Worm (Caenorhabditis elegans) whole organism, L3 larva: ENCODE measurements around the gene K02C4.5.
A peak's percentile ranks its signal among the peaks of the same experiment; 100 is the strongest.

Experiments used
- R02D3.7 ChIP-seq: fragments of 150-350 bp; optimal IDR thresholded peaks from 2 replicates; lab custom pipeline; 2014; ENCODE audit warnings: missing biosample characterization, missing genetic modification characterization
- ZK546.5 ChIP-seq: sonication (generic microtip); optimal IDR thresholded peaks from 2 replicates; lab custom pipeline; 2017; ENCODE audit warnings: missing biosample characterization, missing genetic modification characterization
- aly-2 ChIP-seq: fragments of 150-350 bp; optimal IDR thresholded peaks from 2 replicates; lab custom pipeline; 2014; ENCODE audit warnings: missing biosample characterization, missing genetic modification characterization
- ama-1 ChIP-seq: fragments of 150-350 bp; optimal IDR thresholded peaks from 2 replicates; lab custom pipeline; 2018
- ceh-16 ChIP-seq: sonication (generic microtip); optimal IDR thresholded peaks from 2 replicates; lab custom pipeline; 2017; ENCODE audit warnings: missing biosample characterization, missing genetic modification characterization
- ceh-28 ChIP-seq: fragments of 150-350 bp; optimal IDR thresholded peaks from 2 replicates; lab custom pipeline; 2014; ENCODE audit warnings: missing biosample characterization, missing genetic modification reagents, missing genetic modification characterization
- ceh-82 ChIP-seq: fragments of 150-350 bp; optimal IDR thresholded peaks from 2 replicates; lab custom pipeline; 2014; ENCODE audit warnings: missing biosample characterization, missing genetic modification characterization
- ceh-9 ChIP-seq: sonication (generic microtip); optimal IDR thresholded peaks from 2 replicates; lab custom pipeline; 2018; ENCODE audit warnings: missing biosample characterization, missing genetic modification characterization
- daf-12 ChIP-seq: fragments of 150-350 bp; optimal IDR thresholded peaks from 2 replicates; lab custom pipeline; 2014; ENCODE audit warnings: missing biosample characterization, missing genetic modification reagents, missing genetic modification characterization
- egl-27 ChIP-seq: sonication (generic microtip); optimal IDR thresholded peaks from 4 replicates; lab custom pipeline; 2017; ENCODE audit warnings: missing biosample characterization, missing genetic modification reagents, missing genetic modification characterization
- egl-5 ChIP-seq: fragments of 150-350 bp; optimal IDR thresholded peaks from 2 replicates; lab custom pipeline; 2017; ENCODE audit warnings: missing biosample characterization, missing genetic modification reagents, missing genetic modification characterization, inconsistent platforms
- elt-1 ChIP-seq: fragments of 150-350 bp; optimal IDR thresholded peaks from 2 replicates; lab custom pipeline; 2014; ENCODE audit warnings: missing biosample characterization, missing genetic modification characterization
- elt-2 ChIP-seq: sonication (generic microtip); optimal IDR thresholded peaks from 2 replicates; lab custom pipeline; 2016; ENCODE audit warnings: missing genetic modification reagents, mild to moderate bottlenecking, missing genetic modification characterization, missing compliant biosample characterization
- elt-3 ChIP-seq, 3 experiments: fragments of 150-350 bp in 1 of 3; sonication (generic microtip) in 2 of 3; optimal IDR thresholded peaks; 2 replicates in 2 of 3; 4 replicates in 1 of 3; lab custom pipeline; 2014 to 2017; ENCODE audit warnings: missing biosample characterization in 3 of 3, missing genetic modification characterization in 3 of 3
- eor-1 ChIP-seq, 2 experiments: fragments of 150-350 bp; optimal IDR thresholded peaks; 2 replicates each; lab custom pipeline; 2014 to 2018; ENCODE audit warnings: missing biosample characterization in 2 of 2, missing genetic modification characterization in 2 of 2
- fkh-10 ChIP-seq: sonication (generic microtip); optimal IDR thresholded peaks from 2 replicates; lab custom pipeline; 2017; ENCODE audit warnings: missing biosample characterization, missing genetic modification reagents, missing genetic modification characterization
- fkh-2 ChIP-seq: fragments of 150-350 bp; optimal IDR thresholded peaks from 2 replicates; lab custom pipeline; 2014; ENCODE audit warnings: missing biosample characterization, missing genetic modification reagents, missing genetic modification characterization
- fos-1 ChIP-seq: fragments of 150-350 bp; optimal IDR thresholded peaks from 2 replicates; lab custom pipeline; 2014; ENCODE audit warnings: missing biosample characterization, missing genetic modification characterization
- hmg-11 ChIP-seq: sonication (generic microtip); optimal IDR thresholded peaks from 2 replicates; lab custom pipeline; 2016; ENCODE audit warnings: missing genetic modification characterization, missing compliant biosample characterization
- jun-1 ChIP-seq: fragments of 150-350 bp; optimal IDR thresholded peaks from 2 replicates; lab custom pipeline; 2014; ENCODE audit warnings: missing biosample characterization, missing genetic modification reagents, missing genetic modification characterization
- lin-15B ChIP-seq: fragments of 150-350 bp; optimal IDR thresholded peaks from 2 replicates; lab custom pipeline; 2014; ENCODE audit warnings: missing biosample characterization, missing genetic modification characterization
- lin-39 ChIP-seq: fragments of 150-350 bp; optimal IDR thresholded peaks from 2 replicates; lab custom pipeline; 2018; ENCODE audit warnings: missing biosample characterization, missing genetic modification reagents, missing genetic modification characterization
- lsy-12 ChIP-seq: sonication (generic microtip); optimal IDR thresholded peaks from 2 replicates; lab custom pipeline; 2016; ENCODE audit warnings: mild to moderate bottlenecking, missing genetic modification characterization, missing compliant biosample characterization
- mdl-1 ChIP-seq: fragments of 150-350 bp; optimal IDR thresholded peaks from 2 replicates; lab custom pipeline; 2014; ENCODE audit warnings: missing biosample characterization, missing genetic modification characterization
- mml-1 ChIP-seq: fragments of 150-350 bp; sonication (generic microtip); optimal IDR thresholded peaks from 3 replicates; lab custom pipeline; 2014; ENCODE audit warnings: missing biosample characterization, missing genetic modification characterization
- nfya-1 ChIP-seq: sonication (generic microtip); optimal IDR thresholded peaks from 2 replicates; lab custom pipeline; 2017; ENCODE audit warnings: missing genetic modification characterization, mild to moderate bottlenecking, missing compliant biosample characterization, antibody characterized with exemption, moderate library complexity; ENCODE audit not compliant: insufficient read depth
- nhr-11 ChIP-seq: fragments of 150-350 bp; optimal IDR thresholded peaks from 2 replicates; lab custom pipeline; 2014; ENCODE audit warnings: missing biosample characterization, missing genetic modification characterization
- nhr-12 ChIP-seq: fragments of 150-350 bp; optimal IDR thresholded peaks from 2 replicates; lab custom pipeline; 2014; ENCODE audit warnings: missing biosample characterization, missing genetic modification characterization
- nhr-23 ChIP-seq: fragments of 150-350 bp; optimal IDR thresholded peaks from 2 replicates; lab custom pipeline; 2014; ENCODE audit warnings: missing biosample characterization, missing genetic modification reagents, missing genetic modification characterization
- nhr-237 ChIP-seq: fragments of 150-350 bp; optimal IDR thresholded peaks from 2 replicates; lab custom pipeline; 2014; ENCODE audit warnings: missing biosample characterization, missing genetic modification characterization
- nhr-25 ChIP-seq: sonication (generic microtip); optimal IDR thresholded peaks from 2 replicates; lab custom pipeline; 2017; ENCODE audit warnings: missing biosample characterization, missing genetic modification characterization
- nhr-28 ChIP-seq: fragments of 150-350 bp; optimal IDR thresholded peaks from 2 replicates; lab custom pipeline; 2014; ENCODE audit warnings: missing biosample characterization, missing genetic modification characterization
- nhr-43 ChIP-seq: sonication (generic microtip); optimal IDR thresholded peaks from 2 replicates; lab custom pipeline; 2016; ENCODE audit warnings: mild to moderate bottlenecking, missing genetic modification characterization, missing compliant biosample characterization; ENCODE audit not compliant: poor library complexity, severe bottlenecking
- nhr-67 ChIP-seq: fragments of 150-350 bp; optimal IDR thresholded peaks from 2 replicates; lab custom pipeline; 2014; ENCODE audit warnings: missing biosample characterization, missing genetic modification characterization
- nhr-76 ChIP-seq: fragments of 150-350 bp; sonication (generic microtip); optimal IDR thresholded peaks from 5 replicates; lab custom pipeline; 2014; ENCODE audit warnings: missing biosample characterization, missing genetic modification characterization
- nhr-77 ChIP-seq: fragments of 150-350 bp; optimal IDR thresholded peaks from 2 replicates; lab custom pipeline; 2014; ENCODE audit warnings: missing biosample characterization, missing genetic modification characterization
- pha-4 ChIP-seq: fragments of 150-350 bp; optimal IDR thresholded peaks from 2 replicates; lab custom pipeline; 2014; ENCODE audit warnings: missing biosample characterization, missing genetic modification reagents, missing genetic modification characterization
- pqm-1 ChIP-seq: fragments of 150-350 bp; optimal IDR thresholded peaks from 2 replicates; lab custom pipeline; 2017; ENCODE audit warnings: missing biosample characterization, missing genetic modification characterization, inconsistent platforms
- sea-2 ChIP-seq: fragments of 150-350 bp; sonication (generic microtip); optimal IDR thresholded peaks from 4 replicates; lab custom pipeline; 2014; ENCODE audit warnings: missing biosample characterization, missing genetic modification reagents, missing genetic modification characterization
- skn-1 ChIP-seq: fragments of 150-350 bp; optimal IDR thresholded peaks from 2 replicates; lab custom pipeline; 2014; ENCODE audit warnings: missing biosample characterization, missing genetic modification characterization
- snpc-4 ChIP-seq: fragments of 150-350 bp; optimal IDR thresholded peaks from 2 replicates; lab custom pipeline; 2014; ENCODE audit warnings: missing biosample characterization, missing genetic modification characterization
- tbx-2 ChIP-seq: sonication (generic microtip); optimal IDR thresholded peaks from 2 replicates; lab custom pipeline; 2016; ENCODE audit warnings: mild to moderate bottlenecking, missing genetic modification characterization, missing compliant biosample characterization
- unc-39 ChIP-seq: sonication (generic microtip); optimal IDR thresholded peaks from 4 replicates; lab custom pipeline; 2017; ENCODE audit warnings: missing biosample characterization, missing genetic modification characterization
- unc-62 ChIP-seq: fragments of 150-350 bp; sonication (generic microtip); optimal IDR thresholded peaks from 4 replicates; lab custom pipeline; 2014; ENCODE audit warnings: missing biosample characterization, missing genetic modification reagents, missing genetic modification characterization
- zag-1 ChIP-seq: fragments of 150-350 bp; optimal IDR thresholded peaks from 2 replicates; lab custom pipeline; 2014; ENCODE audit warnings: missing biosample characterization, missing genetic modification characterization
- ztf-11 ChIP-seq: fragments of 150-350 bp; optimal IDR thresholded peaks from 2 replicates; lab custom pipeline; 2014; ENCODE audit warnings: missing biosample characterization, missing genetic modification characterization
- ztf-4 ChIP-seq: fragments of 150-350 bp; optimal IDR thresholded peaks from 2 replicates; lab custom pipeline; 2014; ENCODE audit warnings: missing biosample characterization, missing genetic modification characterization

K02C4.5 gene

DNA sequence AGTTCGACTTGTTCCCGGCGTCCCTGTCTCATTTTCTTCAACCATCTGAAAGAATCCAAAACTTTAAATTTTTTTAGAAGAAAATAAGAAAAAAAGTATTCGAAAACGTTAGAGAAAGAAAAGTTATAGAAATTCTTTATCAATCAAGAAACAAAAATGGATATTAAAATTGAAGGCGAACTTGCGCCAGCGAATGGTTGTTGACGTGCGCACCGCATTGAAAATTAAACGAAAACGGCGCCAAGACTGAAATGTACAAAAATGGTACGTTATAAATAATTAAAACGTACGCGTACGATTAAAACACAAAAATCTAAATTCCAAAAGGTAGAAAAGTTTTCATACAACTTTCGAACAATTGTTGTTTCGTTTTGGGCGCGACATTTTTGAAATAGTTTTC lies 8.6 kb downstream of the K02C4.5 start, which contains the start of gene K02C4.3:
Gene K02C4.3 (minus strand): TSS at position 51 of the 400 bp plus-strand sequence.
- no peak for TF ChIP-seq egl-27 (tag; lab: Kevin White, UChicago)
- TF ChIP-seq nhr-43, result peak; percentile 21
- no peak for TF ChIP-seq ztf-11 (tag; lab: Kevin White, UChicago)
- peak; percentile 56 for TF ChIP-seq nhr-25 (tag; lab: Kevin White, UChicago)
- no peak for TF ChIP-seq lsy-12
- TF ChIP-seq aly-2 (tag; lab: Kevin White, UChicago), result no peak
- no peak for TF ChIP-seq elt-3 (tag; optimal IDR thresholded peaks at IDR 0.05; lab: Kevin White, UChicago)
- no peak for TF ChIP-seq nhr-11 (tag; lab: Kevin White, UChicago)
- no peak for TF ChIP-seq daf-12 (tag; lab: Kevin White, UChicago)
- TF ChIP-seq tbx-2 (tag; lab: Kevin White, UChicago), result no peak
- peak; percentile 86 for TF ChIP-seq pha-4 (tag; lab: Kevin White, UChicago)
- peak; percentile 23 for TF ChIP-seq jun-1
- no peak for TF ChIP-seq elt-1 (tag; lab: Kevin White, UChicago)
- TF ChIP-seq sea-2 (GFP tag; lab: Kevin White, UChicago), result no peak
- no peak for TF ChIP-seq egl-5 (tag; lab: Kevin White, UChicago)
- peak; percentile 36 for TF ChIP-seq pqm-1 (tag; lab: Kevin White, UChicago)
- TF ChIP-seq elt-2 (tag; lab: Kevin White, UChicago), result peak; percentile 43
- TF ChIP-seq ztf-4, result no peak
- TF ChIP-seq fos-1 (tag; lab: Kevin White, UChicago), result no peak
- no peak for TF ChIP-seq ceh-28
- peak; percentile 92 for TF ChIP-seq snpc-4
- TF ChIP-seq ceh-9 (tag; lab: Kevin White, UChicago), result no peak
- TF ChIP-seq unc-62 (GFP tag; lab: Kevin White, UChicago), result no peak
- no peak for TF ChIP-seq zag-1 (tag; lab: Kevin White, UChicago)
- peak; percentile 79 for TF ChIP-seq lin-15B (tag; lab: Kevin White, UChicago)
- no peak for TF ChIP-seq ama-1
- peak; percentile 37 for TF ChIP-seq R02D3.7
- no peak for TF ChIP-seq nhr-12 (tag; lab: Kevin White, UChicago)
- no peak for TF ChIP-seq ceh-16 (tag; lab: Kevin White, UChicago)
- no peak for TF ChIP-seq lin-39 (tag; lab: Kevin White, UChicago)
- no peak for TF ChIP-seq nhr-77 (tag; lab: Kevin White, UChicago)
- TF ChIP-seq mml-1 (tag; lab: Kevin White, UChicago), result no peak
- TF ChIP-seq fkh-10 (GFP tag; lab: Kevin White, UChicago), result no peak
- no peak for TF ChIP-seq ZK546.5 (tag; lab: Kevin White, UChicago)
- no peak for TF ChIP-seq nhr-67
- TF ChIP-seq ceh-82 (tag; lab: Kevin White, UChicago), result no peak
- TF ChIP-seq mdl-1 (tag; lab: Kevin White, UChicago), result no peak
- no peak for TF ChIP-seq skn-1 (tag; lab: Kevin White, UChicago)
- TF ChIP-seq eor-1 (tag; optimal IDR thresholded peaks at IDR 0.05; lab: Kevin White, UChicago), result no peak
- no peak for TF ChIP-seq fkh-2 (tag; lab: Kevin White, UChicago)
- no peak for TF ChIP-seq nhr-76 (tag; lab: Kevin White, UChicago)
- TF ChIP-seq hmg-11, result peak; percentile 46
- TF ChIP-seq nhr-28 (tag; lab: Kevin White, UChicago), result no peak
- peak; percentile 74 for TF ChIP-seq nfya-1 (tag; lab: Kevin White, UChicago)
- peak; percentile 80 for TF ChIP-seq nhr-23 (tag; lab: Kevin White, UChicago)
- no peak for TF ChIP-seq nhr-237 (tag; lab: Kevin White, UChicago)
- TF ChIP-seq unc-39, result no peak
